Worm (Caenorhabditis elegans) whole organism, L4 larva: ENCODE measurements around the gene srt-70.

Source experiments
- ama-1 ChIP-seq: fragments of 150-350 bp; optimal IDR thresholded peaks from 2 replicates; lab custom pipeline; 2014; ENCODE audit warnings: inconsistent platforms, mixed read lengths
- lsy-2 ChIP-seq, 2 experiments: fragments of 150-350 bp in 1 of 2; sonication (generic microtip) in 1 of 2; optimal IDR thresholded peaks; 2 replicates each; lab custom pipeline; 2014 to 2017; ENCODE audit warnings: missing biosample characterization in 2 of 2, missing genetic modification characterization in 2 of 2
- mdt-29 ChIP-seq: fragments of 200-800 bp; sonication (Bioruptor generic); IDR thresholded peaks from 2 replicates; pipeline ENCODE4 v1.3.6; 2022; ENCODE audit warnings: missing genetic modification reagents, missing genetic modification characterization, missing compliant biosample characterization
- nhr-76 ChIP-seq: fragments of 150-350 bp; optimal IDR thresholded peaks from 2 replicates; lab custom pipeline; 2014; ENCODE audit warnings: missing biosample characterization, missing genetic modification characterization

- TF ChIP-seq mdt-29 = no peak
- TF ChIP-seq nhr-76 = no peak
- TF ChIP-seq ama-1 (lab: Kevin White, UChicago) = no peak
- TF ChIP-seq lsy-2 (tag; optimal IDR thresholded peaks at IDR 0.05; lab: Kevin White, UChicago) = peak in 1 of 2 experiments; percentile 72
Observed at ce11 chrV:5274974-5275373, 15.6 kb upstream of the srt-70 start.
